Worm (Caenorhabditis elegans) whole organism, late embryonic: ENCODE results near the gene T05C3.6.

ENCODE experiments used
- C08G9.2 ChIP-seq: sonication (generic microtip); optimal IDR thresholded peaks from 2 replicates; lab custom pipeline; 2016; ENCODE audit warnings: mild to moderate bottlenecking, missing genetic modification characterization, moderate library complexity, missing compliant biosample characterization
- ceh-2 ChIP-seq: sonication (generic microtip); optimal IDR thresholded peaks from 2 replicates; lab custom pipeline; 2016; ENCODE audit warnings: missing genotype, missing genetic modification characterization, missing compliant biosample characterization
- lim-6 ChIP-seq: sonication (generic microtip); optimal IDR thresholded peaks from 2 replicates; lab custom pipeline; 2016; ENCODE audit warnings: missing genetic modification characterization, missing compliant biosample characterization
- nhr-11 ChIP-seq: fragments of 150-350 bp; optimal IDR thresholded peaks from 2 replicates; lab custom pipeline; 2014; ENCODE audit warnings: missing biosample characterization, missing genetic modification characterization
- pag-3 ChIP-seq: sonication (generic microtip); optimal IDR thresholded peaks from 2 replicates; lab custom pipeline; 2016; ENCODE audit warnings: missing compliant biosample characterization, missing genetic modification characterization, borderline replicate concordance
- pqm-1 ChIP-seq: sonication (generic microtip); optimal IDR thresholded peaks from 2 replicates; lab custom pipeline; 2016; ENCODE audit warnings: missing genetic modification characterization, missing compliant biosample characterization
- unc-55 ChIP-seq: sonication (generic microtip); optimal IDR thresholded peaks from 2 replicates; lab custom pipeline; 2017; ENCODE audit warnings: missing biosample characterization, missing genetic modification reagents, missing genetic modification characterization

DNA sequence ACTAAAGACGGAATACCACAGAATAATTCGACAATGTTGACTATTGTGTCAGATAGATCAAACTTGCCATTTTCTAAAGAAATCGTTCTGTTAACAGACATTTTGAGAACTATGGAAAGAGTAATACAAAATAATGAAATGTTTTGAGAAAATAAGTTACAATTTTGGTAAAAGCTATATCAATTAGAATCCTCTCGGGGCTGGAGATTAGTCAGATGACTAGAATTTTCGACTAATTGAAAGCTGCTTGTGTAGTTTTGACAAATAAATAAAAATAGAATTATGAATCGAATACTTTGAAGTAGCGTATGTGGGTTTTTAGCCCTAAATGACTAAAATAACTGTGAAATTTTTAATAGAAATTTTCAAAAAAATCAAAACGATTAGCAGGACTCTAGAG is 5.4 kb upstream of the T05C3.6 start, which contains the start of gene srg-65:
- TF ChIP-seq unc-55, result no peak
- no peak for TF ChIP-seq ceh-2 (tag; lab: Kevin White, UChicago)
- no peak for TF ChIP-seq pag-3 (tag; lab: Kevin White, UChicago)
- no peak for TF ChIP-seq nhr-11 (tag; lab: Kevin White, UChicago)
- no peak for TF ChIP-seq C08G9.2 (tag; lab: Kevin White, UChicago)
- TF ChIP-seq lim-6 (tag; lab: Kevin White, UChicago), result no peak
- TF ChIP-seq pqm-1 (tag; lab: Kevin White, UChicago), result no peak
